Worm (Caenorhabditis elegans) whole organism, L4 larva: ENCODE measurements around the gene F56D1.1.

ENCODE experiments used
- D1046.2 ChIP-seq: fragments of 200-800 bp; sonication (Bioruptor generic); IDR thresholded peaks from 2 replicates; pipeline ENCODE4 v1.3.6; 2022; ENCODE audit warnings: missing genetic modification characterization, missing compliant biosample characterization
- F49E8.2 ChIP-seq: sonication (generic microtip); optimal IDR thresholded peaks from 2 replicates; lab custom pipeline; 2016; ENCODE audit warnings: missing compliant biosample characterization, mild to moderate bottlenecking, missing genetic modification characterization, borderline replicate concordance
- R02D3.7 ChIP-seq: fragments of 150-350 bp; sonication (generic microtip); optimal IDR thresholded peaks from 3 replicates; lab custom pipeline; 2014; ENCODE audit warnings: missing biosample characterization, missing genetic modification characterization
- T20F7.1 ChIP-seq: fragments of 200-800 bp; sonication (Bioruptor generic); optimal IDR thresholded peaks from 2 replicates; lab custom pipeline; 2018; ENCODE audit warnings: mild to moderate bottlenecking, missing genetic modification characterization, missing compliant biosample characterization
- Y48G9A.11 ChIP-seq: fragments of 200-800 bp; sonication (Bioruptor generic); IDR thresholded peaks from 2 replicates; pipeline ENCODE4 v1.3.6; 2022; ENCODE audit warnings: missing genetic modification reagents, missing genetic modification characterization, missing compliant biosample characterization
- aha-1 ChIP-seq: fragments of 150-350 bp; peaks from one replicate; lab custom pipeline; 2014; ENCODE audit warnings: missing biosample characterization, missing genetic modification characterization
- ama-1 ChIP-seq: fragments of 150-350 bp; optimal IDR thresholded peaks from 2 replicates; lab custom pipeline; 2014; ENCODE audit warnings: inconsistent platforms, mixed read lengths
- arid-1 ChIP-seq: fragments of 200-800 bp; sonication (Bioruptor generic); conservative IDR thresholded peaks from 2 replicates; pipeline ENCODE4 v1.3.6; 2022; ENCODE audit warnings: missing genetic modification reagents, missing genetic modification characterization, missing compliant biosample characterization
- daf-12 ChIP-seq: fragments of 150-350 bp; optimal IDR thresholded peaks from 2 replicates; lab custom pipeline; 2014; ENCODE audit warnings: missing biosample characterization, missing genetic modification reagents, missing genetic modification characterization
- daf-16 ChIP-seq, 3 experiments: sonication (generic microtip); optimal IDR thresholded peaks; 2 replicates each; lab custom pipeline; 2016 to 2017; ENCODE audit warnings: missing genetic modification characterization in 3 of 3, missing genetic modification reagents in 3 of 3, mild to moderate bottlenecking in 2 of 3, missing compliant biosample characterization in 2 of 3, missing biosample characterization in 1 of 3, moderate library complexity in 1 of 3
- dmd-6 ChIP-seq: fragments of 200-800 bp; sonication (Bioruptor generic); IDR thresholded peaks from 2 replicates; pipeline ENCODE4 v1.3.6; 2022; ENCODE audit warnings: missing genetic modification reagents, missing genetic modification characterization, missing compliant biosample characterization
- duxl-1 ChIP-seq: sonication (generic microtip); optimal IDR thresholded peaks from 2 replicates; lab custom pipeline; 2016; ENCODE audit warnings: mild to moderate bottlenecking, missing genetic modification characterization, moderate library complexity, missing compliant biosample characterization; ENCODE audit not compliant: poor library complexity
- dve-1 ChIP-seq: sonication (generic microtip); optimal IDR thresholded peaks from 2 replicates; lab custom pipeline; 2017; ENCODE audit warnings: antibody characterized with exemption, mild to moderate bottlenecking, missing genetic modification characterization, missing compliant biosample characterization; ENCODE audit not compliant: insufficient read depth
- egl-27 ChIP-seq: sonication (generic microtip); optimal IDR thresholded peaks from 3 replicates; lab custom pipeline; 2017; ENCODE audit warnings: missing biosample characterization, missing genetic modification reagents, missing genetic modification characterization
- gei-8 ChIP-seq: fragments of 200-800 bp; sonication (Bioruptor generic); optimal IDR thresholded peaks from 2 replicates; lab custom pipeline; 2018; ENCODE audit warnings: mild to moderate bottlenecking, missing genetic modification characterization, missing compliant biosample characterization
- hif-1 ChIP-seq, 2 experiments: sonication (generic microtip); optimal IDR thresholded peaks; 2 replicates each; lab custom pipeline; 2016 to 2017; ENCODE audit warnings: missing compliant biosample characterization in 2 of 2, missing genetic modification characterization in 2 of 2, missing genetic modification reagents in 2 of 2, missing genotype in 2 of 2, mild to moderate bottlenecking in 1 of 2
- hlh-11 ChIP-seq: fragments of 200-800 bp; sonication (Bioruptor generic); optimal IDR thresholded peaks from 2 replicates; lab custom pipeline; 2018; ENCODE audit warnings: mild to moderate bottlenecking, missing genetic modification characterization, missing compliant biosample characterization
- hlh-30 ChIP-seq: sonication (generic microtip); optimal IDR thresholded peaks from 2 replicates; lab custom pipeline; 2017; ENCODE audit warnings: antibody characterized with exemption, mild to moderate bottlenecking, missing genetic modification characterization, missing compliant biosample characterization; ENCODE audit not compliant: insufficient read depth
- hmg-1.1 ChIP-seq: fragments of 200-800 bp; sonication (Bioruptor generic); IDR thresholded peaks from 2 replicates; pipeline ENCODE4 v1.3.6; 2022; ENCODE audit warnings: missing genetic modification reagents, missing genetic modification characterization, missing compliant biosample characterization
- lsy-2 ChIP-seq, 2 experiments: fragments of 150-350 bp in 1 of 2; sonication (generic microtip) in 1 of 2; optimal IDR thresholded peaks; 2 replicates each; lab custom pipeline; 2014 to 2017; ENCODE audit warnings: missing biosample characterization in 2 of 2, missing genetic modification characterization in 2 of 2
- madf-5 ChIP-seq, 2 experiments: fragments of 200-800 bp; sonication (Bioruptor generic); IDR thresholded peaks; 2 replicates each; pipeline ENCODE4 v1.3.6; 2022; ENCODE audit warnings: missing compliant biosample characterization in 2 of 2, missing genetic modification characterization in 2 of 2
- mdl-1 ChIP-seq, 2 experiments: fragments of 150-350 bp in 1 of 2; sonication (generic microtip) in 1 of 2; optimal IDR thresholded peaks; 2 replicates each; lab custom pipeline; 2014 to 2017; ENCODE audit warnings: missing biosample characterization in 2 of 2, missing genetic modification characterization in 2 of 2
- mep-1 ChIP-seq: fragments of 150-350 bp; sonication (generic microtip); optimal IDR thresholded peaks from 3 replicates; lab custom pipeline; 2014; ENCODE audit warnings: missing biosample characterization, missing genetic modification characterization
- mes-2 ChIP-seq: sonication (generic microtip); optimal IDR thresholded peaks from 2 replicates; lab custom pipeline; 2016; ENCODE audit warnings: missing genotype, mild to moderate bottlenecking, missing genetic modification characterization, missing compliant biosample characterization; ENCODE audit not compliant: poor library complexity, severe bottlenecking
- nhr-10 ChIP-seq: fragments of 150-350 bp; optimal IDR thresholded peaks from 2 replicates; lab custom pipeline; 2014; ENCODE audit warnings: missing biosample characterization, missing genetic modification characterization
- nhr-11 ChIP-seq: fragments of 150-350 bp; optimal IDR thresholded peaks from 2 replicates; lab custom pipeline; 2014; ENCODE audit warnings: missing biosample characterization, missing genetic modification characterization
- nhr-28 ChIP-seq: fragments of 150-350 bp; optimal IDR thresholded peaks from 2 replicates; lab custom pipeline; 2014; ENCODE audit warnings: missing biosample characterization, missing genetic modification characterization
- nhr-41 ChIP-seq: fragments of 200-800 bp; sonication (Bioruptor generic); IDR thresholded peaks from 2 replicates; pipeline ENCODE4 v1.3.6; 2022; ENCODE audit warnings: missing genetic modification reagents, missing genetic modification characterization, missing compliant biosample characterization
- nhr-77 ChIP-seq: fragments of 150-350 bp; optimal IDR thresholded peaks from 2 replicates; lab custom pipeline; 2014; ENCODE audit warnings: missing biosample characterization, missing genetic modification characterization
- pha-4 ChIP-seq, 2 experiments: fragments of 150-350 bp in 1 of 2; fragments of 200-800 bp in 1 of 2; sonication (Bioruptor generic) in 1 of 2; IDR thresholded peaks in 1 of 2; optimal IDR thresholded peaks in 1 of 2; 2 replicates each; pipeline versions ENCODE4 v1.3.6 to Lab custom; 2014 to 2022; ENCODE audit warnings: missing genetic modification characterization in 2 of 2, missing genetic modification reagents in 2 of 2, missing biosample characterization in 1 of 2, missing compliant biosample characterization in 1 of 2
- pqm-1 ChIP-seq: sonication (generic microtip); optimal IDR thresholded peaks from 2 replicates; lab custom pipeline; 2017; ENCODE audit warnings: missing biosample characterization, missing genetic modification characterization
- rbr-2 ChIP-seq: sonication (generic microtip); optimal IDR thresholded peaks from 2 replicates; lab custom pipeline; 2016; ENCODE audit warnings: missing genotype, missing genetic modification characterization, missing compliant biosample characterization
- tag-97 ChIP-seq: fragments of 200-800 bp; sonication (Bioruptor generic); IDR thresholded peaks from 2 replicates; pipeline ENCODE4 v1.3.6; 2022; ENCODE audit warnings: missing genetic modification characterization, missing compliant biosample characterization
- tra-1 ChIP-seq: fragments of 200-800 bp; sonication (Bioruptor generic); IDR thresholded peaks from 2 replicates; pipeline ENCODE4 v1.3.6; 2022; ENCODE audit warnings: missing genetic modification reagents, missing genetic modification characterization, missing compliant biosample characterization
- unc-39 ChIP-seq: sonication (generic microtip); optimal IDR thresholded peaks from 2 replicates; lab custom pipeline; 2017; ENCODE audit warnings: missing biosample characterization, missing genetic modification characterization
- unc-62 ChIP-seq, 3 experiments: fragments of 150-350 bp in 1 of 3; sonication (generic microtip); optimal IDR thresholded peaks in 2 of 3; peaks in 1 of 3; 1 replicate in 1 of 3; 2 replicates in 2 of 3; lab custom pipeline; 2014 to 2017; ENCODE audit warnings: missing biosample characterization in 3 of 3, missing genetic modification characterization in 3 of 3, missing genetic modification reagents in 3 of 3, missing genotype in 1 of 3
- vab-7 ChIP-seq: fragments of 200-800 bp; sonication (Bioruptor generic); IDR thresholded peaks from 2 replicates; pipeline ENCODE4 v1.3.6; 2022; ENCODE audit warnings: missing genetic modification reagents, missing genetic modification characterization, missing compliant biosample characterization
- zfp-2 ChIP-seq: sonication (generic microtip); optimal IDR thresholded peaks from 2 replicates; lab custom pipeline; 2016; ENCODE audit warnings: mild to moderate bottlenecking, missing genetic modification characterization, missing compliant biosample characterization
- zip-2 ChIP-seq: fragments of 150-350 bp; optimal IDR thresholded peaks from 2 replicates; lab custom pipeline; 2014; ENCODE audit warnings: missing biosample characterization, missing genetic modification characterization

F56D1.1 gene

DNA sequence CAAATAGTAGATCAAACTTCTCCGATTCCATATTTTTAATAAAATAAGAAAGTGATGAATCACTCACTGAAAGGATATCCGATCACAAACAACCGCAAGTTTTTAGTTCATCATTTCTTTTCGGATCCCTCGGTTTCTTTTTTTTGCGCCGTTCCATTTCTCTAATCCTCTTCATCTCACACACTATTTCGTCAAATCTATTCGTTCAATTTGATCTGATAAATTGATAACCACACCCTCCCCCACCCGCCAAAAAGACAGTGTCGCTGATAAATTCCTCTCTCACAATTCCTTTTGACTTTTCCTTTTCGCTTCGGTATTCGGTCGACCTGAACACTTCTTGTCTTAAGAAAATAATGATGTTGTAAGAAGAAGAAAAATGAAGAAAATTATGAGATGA, 18.9 kb upstream of the F56D1.1 start:
- peak; percentile 33 for TF ChIP-seq hlh-11 (tag; lab: Kevin White, UChicago)
- TF ChIP-seq nhr-28 (tag; lab: Kevin White, UChicago), result peak; percentile 55
- no peak for TF ChIP-seq dve-1 (tag; lab: Kevin White, UChicago)
- no peak for TF ChIP-seq vab-7 (GFP tag; lab: Robert Waterston, UW)

DNA sequence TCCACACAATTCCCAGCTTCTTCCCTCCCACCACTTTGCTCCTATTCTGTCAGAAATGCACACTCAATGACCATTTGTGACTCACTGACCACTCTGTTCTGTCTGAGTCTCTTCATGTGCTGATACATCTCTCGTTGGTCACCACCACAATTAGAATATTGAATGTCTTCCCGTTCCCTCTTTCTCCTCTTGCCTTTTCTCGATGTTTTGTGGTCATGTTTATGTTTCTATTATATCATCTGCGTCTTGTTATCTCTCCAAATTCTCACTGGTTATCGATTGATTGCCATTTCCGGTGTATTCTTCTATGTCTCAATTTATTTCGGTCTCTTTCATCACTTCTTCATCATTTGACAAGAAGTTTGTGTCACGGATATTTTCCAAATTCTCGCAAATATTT, 17.5 kb upstream of the F56D1.1 start:
- no peak for TF ChIP-seq lsy-2 (tag; optimal IDR thresholded peaks at IDR 0.05; lab: Kevin White, UChicago)
- no peak for TF ChIP-seq pha-4 (GFP tag; IDR thresholded peaks at IDR 0.05; lab: Robert Waterston, UW)
- TF ChIP-seq pha-4 (tag; optimal IDR thresholded peaks at IDR 0.05; lab: Kevin White, UChicago), result peak; percentile 20
- TF ChIP-seq mdl-1 (tag; optimal IDR thresholded peaks at IDR 0.05; lab: Kevin White, UChicago), result no peak
- TF ChIP-seq mes-2 (tag; lab: Kevin White, UChicago), result peak; percentile 45
- no peak for TF ChIP-seq duxl-1 (tag; lab: Kevin White, UChicago)
- TF ChIP-seq egl-27 (tag; lab: Kevin White, UChicago), result no peak
- no peak for TF ChIP-seq hif-1 (tag; optimal IDR thresholded peaks at IDR 0.05; lab: Kevin White, UChicago)
- TF ChIP-seq dve-1 (tag; lab: Kevin White, UChicago), result peak; percentile 38
- TF ChIP-seq F49E8.2 (tag; lab: Kevin White, UChicago), result no peak
- TF ChIP-seq mep-1 (tag; lab: Kevin White, UChicago), result peak; percentile 29
- TF ChIP-seq dmd-6, result no peak
- peak; percentile 30; the same call in 1 of the 2 replicates for TF ChIP-seq hmg-1.1 (GFP tag; lab: Robert Waterston, UW)
- peak; percentile 14 for TF ChIP-seq hlh-30
- TF ChIP-seq daf-16 (GFP tag; optimal IDR thresholded peaks at IDR 0.05; lab: Kevin White, UChicago), result no peak
- TF ChIP-seq daf-16 (tag; optimal IDR thresholded peaks at IDR 0.05; lab: Kevin White, UChicago), result peak; percentile 58
- no peak for TF ChIP-seq D1046.2 (GFP tag; lab: Robert Waterston, UW)
- peak; percentile 6 for TF ChIP-seq aha-1
- TF ChIP-seq zfp-2, result no peak
- no peak for TF ChIP-seq R02D3.7 (tag; lab: Kevin White, UChicago)
- no peak for TF ChIP-seq ama-1
- TF ChIP-seq nhr-41 (GFP tag; lab: Robert Waterston, UW), result no peak
- TF ChIP-seq unc-62 (GFP tag; optimal IDR thresholded peaks at IDR 0.05 in 1 of 2; lab: Kevin White, UChicago), result peak in 1 of 2 experiments; percentile 75
- TF ChIP-seq unc-62 (tag; optimal IDR thresholded peaks at IDR 0.05; lab: Kevin White, UChicago), result no peak
- TF ChIP-seq daf-12 (tag; lab: Kevin White, UChicago), result no peak
- TF ChIP-seq tag-97 (GFP tag; lab: Robert Waterston, UW), result no peak
- no peak for TF ChIP-seq Y48G9A.11 (GFP tag; lab: Robert Waterston, UW)
- TF ChIP-seq gei-8 (GFP tag; lab: Kevin White, UChicago), result no peak
- TF ChIP-seq nhr-11 (tag; lab: Kevin White, UChicago), result no peak
- TF ChIP-seq rbr-2, result no peak
- TF ChIP-seq nhr-77 (tag; lab: Kevin White, UChicago), result no peak
- no peak for TF ChIP-seq T20F7.1 (GFP tag; lab: Kevin White, UChicago)
- no peak for TF ChIP-seq madf-5 (GFP tag; IDR thresholded peaks at IDR 0.05; lab: Robert Waterston, UW)
- TF ChIP-seq hlh-11 (tag; lab: Kevin White, UChicago), result peak; percentile 64
- no peak for TF ChIP-seq vab-7 (GFP tag; lab: Robert Waterston, UW)
- TF ChIP-seq unc-39, result no peak
- TF ChIP-seq zip-2 (tag; lab: Kevin White, UChicago), result no peak
- TF ChIP-seq nhr-28 (tag; lab: Kevin White, UChicago), result peak; percentile 33
- TF ChIP-seq nhr-10 (tag; lab: Kevin White, UChicago), result no peak
- no peak for TF ChIP-seq pqm-1 (tag; lab: Kevin White, UChicago)
- no peak for TF ChIP-seq arid-1 (GFP tag; lab: Robert Waterston, UW)
- no peak for TF ChIP-seq tra-1 (GFP tag; lab: Robert Waterston, UW)
